Worm (Caenorhabditis elegans) whole organism, L3 larva: Measurements from ENCODE around the gene F56D2.8.

Experiments used
- ZK546.5 ChIP-seq: sonication (generic microtip); optimal IDR thresholded peaks from 2 replicates; lab custom pipeline; 2017; ENCODE audit warnings: missing biosample characterization, missing genetic modification characterization
- aly-2 ChIP-seq: fragments of 150-350 bp; optimal IDR thresholded peaks from 2 replicates; lab custom pipeline; 2014; ENCODE audit warnings: missing biosample characterization, missing genetic modification characterization
- ama-1 ChIP-seq: fragments of 150-350 bp; optimal IDR thresholded peaks from 2 replicates; lab custom pipeline; 2018
- ceh-28 ChIP-seq: fragments of 150-350 bp; optimal IDR thresholded peaks from 2 replicates; lab custom pipeline; 2014; ENCODE audit warnings: missing biosample characterization, missing genetic modification reagents, missing genetic modification characterization
- ceh-82 ChIP-seq: fragments of 150-350 bp; optimal IDR thresholded peaks from 2 replicates; lab custom pipeline; 2014; ENCODE audit warnings: missing biosample characterization, missing genetic modification characterization
- ceh-9 ChIP-seq: sonication (generic microtip); optimal IDR thresholded peaks from 2 replicates; lab custom pipeline; 2018; ENCODE audit warnings: missing biosample characterization, missing genetic modification characterization
- egl-27 ChIP-seq: sonication (generic microtip); optimal IDR thresholded peaks from 4 replicates; lab custom pipeline; 2017; ENCODE audit warnings: missing biosample characterization, missing genetic modification reagents, missing genetic modification characterization
- elt-1 ChIP-seq: fragments of 150-350 bp; optimal IDR thresholded peaks from 2 replicates; lab custom pipeline; 2014; ENCODE audit warnings: missing biosample characterization, missing genetic modification characterization
- elt-3 ChIP-seq, 3 experiments: fragments of 150-350 bp in 1 of 3; sonication (generic microtip) in 2 of 3; optimal IDR thresholded peaks; 2 replicates in 2 of 3; 4 replicates in 1 of 3; lab custom pipeline; 2014 to 2017; ENCODE audit warnings: missing biosample characterization in 3 of 3, missing genetic modification characterization in 3 of 3
- fos-1 ChIP-seq: fragments of 150-350 bp; optimal IDR thresholded peaks from 2 replicates; lab custom pipeline; 2014; ENCODE audit warnings: missing biosample characterization, missing genetic modification characterization
- hmg-11 ChIP-seq: sonication (generic microtip); optimal IDR thresholded peaks from 2 replicates; lab custom pipeline; 2016; ENCODE audit warnings: missing genetic modification characterization, missing compliant biosample characterization
- jun-1 ChIP-seq: fragments of 150-350 bp; optimal IDR thresholded peaks from 2 replicates; lab custom pipeline; 2014; ENCODE audit warnings: missing biosample characterization, missing genetic modification reagents, missing genetic modification characterization
- lin-39 ChIP-seq: fragments of 150-350 bp; optimal IDR thresholded peaks from 2 replicates; lab custom pipeline; 2018; ENCODE audit warnings: missing biosample characterization, missing genetic modification reagents, missing genetic modification characterization
- lsy-12 ChIP-seq: sonication (generic microtip); optimal IDR thresholded peaks from 2 replicates; lab custom pipeline; 2016; ENCODE audit warnings: mild to moderate bottlenecking, missing genetic modification characterization, missing compliant biosample characterization
- mdl-1 ChIP-seq: fragments of 150-350 bp; optimal IDR thresholded peaks from 2 replicates; lab custom pipeline; 2014; ENCODE audit warnings: missing biosample characterization, missing genetic modification characterization
- mml-1 ChIP-seq: fragments of 150-350 bp; sonication (generic microtip); optimal IDR thresholded peaks from 3 replicates; lab custom pipeline; 2014; ENCODE audit warnings: missing biosample characterization, missing genetic modification characterization
- nfya-1 ChIP-seq: sonication (generic microtip); optimal IDR thresholded peaks from 2 replicates; lab custom pipeline; 2017; ENCODE audit warnings: missing genetic modification characterization, mild to moderate bottlenecking, missing compliant biosample characterization, antibody characterized with exemption, moderate library complexity; ENCODE audit not compliant: insufficient read depth
- nhr-11 ChIP-seq: fragments of 150-350 bp; optimal IDR thresholded peaks from 2 replicates; lab custom pipeline; 2014; ENCODE audit warnings: missing biosample characterization, missing genetic modification characterization
- nhr-12 ChIP-seq: fragments of 150-350 bp; optimal IDR thresholded peaks from 2 replicates; lab custom pipeline; 2014; ENCODE audit warnings: missing biosample characterization, missing genetic modification characterization
- nhr-23 ChIP-seq: fragments of 150-350 bp; optimal IDR thresholded peaks from 2 replicates; lab custom pipeline; 2014; ENCODE audit warnings: missing biosample characterization, missing genetic modification reagents, missing genetic modification characterization
- nhr-237 ChIP-seq: fragments of 150-350 bp; optimal IDR thresholded peaks from 2 replicates; lab custom pipeline; 2014; ENCODE audit warnings: missing biosample characterization, missing genetic modification characterization
- nhr-25 ChIP-seq: sonication (generic microtip); optimal IDR thresholded peaks from 2 replicates; lab custom pipeline; 2017; ENCODE audit warnings: missing biosample characterization, missing genetic modification characterization
- nhr-76 ChIP-seq: fragments of 150-350 bp; sonication (generic microtip); optimal IDR thresholded peaks from 5 replicates; lab custom pipeline; 2014; ENCODE audit warnings: missing biosample characterization, missing genetic modification characterization
- nhr-77 ChIP-seq: fragments of 150-350 bp; optimal IDR thresholded peaks from 2 replicates; lab custom pipeline; 2014; ENCODE audit warnings: missing biosample characterization, missing genetic modification characterization
- pha-4 ChIP-seq: fragments of 150-350 bp; optimal IDR thresholded peaks from 2 replicates; lab custom pipeline; 2014; ENCODE audit warnings: missing biosample characterization, missing genetic modification reagents, missing genetic modification characterization
- pqm-1 ChIP-seq: fragments of 150-350 bp; optimal IDR thresholded peaks from 2 replicates; lab custom pipeline; 2017; ENCODE audit warnings: missing biosample characterization, missing genetic modification characterization, inconsistent platforms
- sea-2 ChIP-seq: fragments of 150-350 bp; sonication (generic microtip); optimal IDR thresholded peaks from 4 replicates; lab custom pipeline; 2014; ENCODE audit warnings: missing biosample characterization, missing genetic modification reagents, missing genetic modification characterization
- snpc-4 ChIP-seq: fragments of 150-350 bp; optimal IDR thresholded peaks from 2 replicates; lab custom pipeline; 2014; ENCODE audit warnings: missing biosample characterization, missing genetic modification characterization
- tbx-2 ChIP-seq: sonication (generic microtip); optimal IDR thresholded peaks from 2 replicates; lab custom pipeline; 2016; ENCODE audit warnings: mild to moderate bottlenecking, missing genetic modification characterization, missing compliant biosample characterization
- unc-62 ChIP-seq: fragments of 150-350 bp; sonication (generic microtip); optimal IDR thresholded peaks from 4 replicates; lab custom pipeline; 2014; ENCODE audit warnings: missing biosample characterization, missing genetic modification reagents, missing genetic modification characterization

The F56D2.8 gene

DNA sequence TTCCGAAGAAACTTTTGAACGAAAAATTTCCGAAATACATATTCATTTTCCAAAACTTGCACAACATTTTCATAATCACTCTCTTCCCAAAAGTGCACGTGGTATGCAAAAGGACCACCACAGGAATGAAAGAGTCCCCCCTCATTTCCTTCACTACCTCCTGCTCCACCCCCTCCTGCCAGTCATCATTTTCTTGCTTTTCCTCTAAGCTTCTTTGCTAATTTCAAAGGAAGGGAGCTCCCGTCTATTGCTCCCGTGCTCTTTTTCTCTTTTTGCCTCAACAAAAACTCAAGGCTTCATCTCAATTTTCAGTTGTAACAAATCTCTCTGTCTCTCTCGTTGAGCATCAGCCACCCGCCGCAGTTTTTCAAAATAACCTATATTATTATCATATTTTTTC lies 9.9 kb downstream of the F56D2.8 start:
- peak; percentile 16 for TF ChIP-seq nfya-1 (tag; lab: Kevin White, UChicago)
- TF ChIP-seq egl-27 (tag; lab: Kevin White, UChicago): no peak

- TF ChIP-seq nfya-1 (tag; lab: Kevin White, UChicago): peak; percentile 10
- TF ChIP-seq lin-39 (tag; lab: Kevin White, UChicago): peak; percentile 36
- no peak for TF ChIP-seq elt-3 (tag; optimal IDR thresholded peaks at IDR 0.05; lab: Kevin White, UChicago)
- no peak for TF ChIP-seq lsy-12 (tag; lab: Kevin White, UChicago)
- TF ChIP-seq, all 47 proteins: peak for 2
Measured at ce11 chrIII:5570814-5571443, 11.7 kb downstream of the F56D2.8 start.

DNA sequence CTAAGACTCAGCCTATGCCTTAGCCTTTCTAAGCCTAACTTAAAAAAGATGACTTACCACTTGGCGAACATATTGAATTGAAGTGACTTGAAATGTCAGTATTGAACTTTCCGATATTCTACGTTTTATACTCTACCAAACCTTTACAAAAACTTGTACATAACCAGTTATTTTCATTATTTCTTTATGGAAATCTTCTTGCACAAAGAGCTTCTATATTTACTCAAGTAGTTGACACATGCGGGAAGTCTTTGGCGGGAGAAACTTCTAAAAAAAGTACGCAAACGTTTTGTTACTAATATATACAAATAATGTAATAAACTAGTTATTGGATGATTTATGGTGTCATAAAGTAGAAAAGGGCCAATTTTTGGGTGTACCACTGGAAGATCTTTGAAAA lies 14.0 kb downstream of the F56D2.8 start, which contains the start of gene nspb-12:
Gene nspb-12, minus strand, starts transcription at position 101 of the 400 bp plus-strand sequence.
- TF ChIP-seq ama-1 (no peak), ZK546.5 (tag; lab: Kevin White, UChicago) (no peak), lsy-12 (tag; lab: Kevin White, UChicago) (no peak), hmg-11 (tag; lab: Kevin White, UChicago) (no peak), aly-2 (tag; lab: Kevin White, UChicago) (no peak), nhr-25 (tag; lab: Kevin White, UChicago) (no peak), elt-1 (tag; lab: Kevin White, UChicago) (no peak), egl-27 (tag; lab: Kevin White, UChicago) (no peak), jun-1 (tag; lab: Kevin White, UChicago) (no peak), ceh-28 (tag; lab: Kevin White, UChicago) (no peak), mdl-1 (tag; lab: Kevin White, UChicago) (no peak), elt-3 (tag; optimal IDR thresholded peaks at IDR 0.05; lab: Kevin White, UChicago) (no peak), ceh-82 (tag; lab: Kevin White, UChicago) (no peak), nfya-1 (tag; lab: Kevin White, UChicago) (no peak), snpc-4 (tag; lab: Kevin White, UChicago) (no peak)

DNA sequence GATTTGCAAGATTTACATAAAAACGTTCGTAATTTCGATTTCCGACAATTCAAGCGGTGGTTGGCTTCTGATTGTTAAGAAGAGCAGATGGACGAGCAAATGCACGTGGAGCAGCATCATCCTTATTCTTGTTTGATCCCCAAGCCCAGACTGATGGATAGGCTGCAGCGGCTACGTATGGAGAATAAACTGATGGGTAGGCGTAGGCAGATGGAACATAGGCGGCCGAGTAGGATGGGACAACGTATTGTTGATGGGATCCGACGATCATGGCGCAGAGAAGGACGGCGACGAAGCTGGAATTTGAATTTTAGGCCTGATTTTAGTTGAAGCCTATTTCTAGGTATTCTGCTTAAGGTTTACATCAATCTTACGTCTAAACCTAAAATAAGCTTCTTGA lies 14.4 kb downstream of the F56D2.8 start:
- no peak for TF ChIP-seq nhr-77
- no peak for TF ChIP-seq nhr-12 (tag; lab: Kevin White, UChicago)
- no peak for TF ChIP-seq nfya-1 (tag; lab: Kevin White, UChicago)
- no peak for TF ChIP-seq aly-2 (tag; lab: Kevin White, UChicago)
- no peak for TF ChIP-seq mdl-1 (tag; lab: Kevin White, UChicago)
- TF ChIP-seq nhr-237 (tag; lab: Kevin White, UChicago): no peak
- no peak for TF ChIP-seq nhr-11
- TF ChIP-seq mml-1 (tag; lab: Kevin White, UChicago): no peak
- TF ChIP-seq nhr-23 (tag; lab: Kevin White, UChicago): no peak
- no peak for TF ChIP-seq fos-1 (tag; lab: Kevin White, UChicago)
- TF ChIP-seq sea-2: no peak
- TF ChIP-seq pha-4: no peak
- no peak for TF ChIP-seq nhr-25 (tag; lab: Kevin White, UChicago)
- TF ChIP-seq ZK546.5 (tag; lab: Kevin White, UChicago): no peak
- TF ChIP-seq unc-62: no peak
- TF ChIP-seq pqm-1 (tag; lab: Kevin White, UChicago): no peak
- TF ChIP-seq ceh-9 (tag; lab: Kevin White, UChicago): no peak

DNA sequence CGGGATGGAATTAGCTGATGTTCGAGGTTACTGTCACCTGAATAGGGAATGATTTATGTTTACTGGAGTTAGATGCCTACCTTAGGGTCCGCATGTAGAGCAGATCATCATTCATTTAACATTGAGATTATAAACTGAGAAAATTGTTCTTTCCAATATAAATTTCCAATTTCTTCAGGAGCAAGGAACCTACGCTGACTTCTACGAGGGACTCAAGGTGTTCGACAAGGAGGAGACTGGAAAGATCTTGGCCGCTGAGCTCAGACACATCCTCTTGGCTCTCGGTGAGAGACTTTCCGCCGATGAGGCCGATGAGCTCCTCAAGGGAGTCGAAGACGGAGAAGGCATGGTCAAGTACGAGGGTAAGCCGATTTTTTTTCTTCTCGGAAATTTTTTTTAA lies 16.2 kb downstream of the F56D2.8 start:
- TF ChIP-seq nhr-76 (tag; lab: Kevin White, UChicago) (no peak), nhr-12 (tag; lab: Kevin White, UChicago) (no peak), jun-1 (tag; lab: Kevin White, UChicago) (no peak), nhr-23 (tag; lab: Kevin White, UChicago) (no peak)

ce11 chrIII:5565699-5566098 lies 17.0 kb downstream of the F56D2.8 start:
- no peak for TF ChIP-seq tbx-2 (tag; lab: Kevin White, UChicago)
